Worm (Caenorhabditis elegans) whole organism, late embryonic: ENCODE results near the gene fut-4.

Experiments used
- F13H6.1 ChIP-seq: sonication (generic microtip); optimal IDR thresholded peaks from 2 replicates; lab custom pipeline; 2016; ENCODE audit warnings: missing genetic modification characterization, missing compliant biosample characterization
- T23F11.4 ChIP-seq: fragments of 200-800 bp; sonication (Bioruptor generic); optimal IDR thresholded peaks from 2 replicates; lab custom pipeline; 2018; ENCODE audit warnings: mild to moderate bottlenecking, missing genetic modification characterization, missing compliant biosample characterization
- ahr-1 ChIP-seq: sonication (generic microtip); optimal IDR thresholded peaks from 2 replicates; lab custom pipeline; 2016; ENCODE audit warnings: missing genetic modification characterization, missing compliant biosample characterization
- ama-1 ChIP-seq: fragments of 150-350 bp; optimal IDR thresholded peaks from 2 replicates; lab custom pipeline; 2014
- ceh-48 ChIP-seq: sonication (generic microtip); optimal IDR thresholded peaks from 2 replicates; lab custom pipeline; 2016; ENCODE audit warnings: missing genetic modification characterization, inconsistent platforms, missing compliant biosample characterization
- che-1 ChIP-seq: sonication (generic microtip); optimal IDR thresholded peaks from 2 replicates; lab custom pipeline; 2016; ENCODE audit warnings: mild to moderate bottlenecking, missing genetic modification characterization, missing compliant biosample characterization
- ets-4 ChIP-seq: sonication (generic microtip); optimal IDR thresholded peaks from 2 replicates; lab custom pipeline; 2016; ENCODE audit warnings: missing genetic modification characterization, missing compliant biosample characterization
- fkh-10 ChIP-seq: fragments of 150-350 bp; optimal IDR thresholded peaks from 2 replicates; lab custom pipeline; 2014; ENCODE audit warnings: missing biosample characterization, missing genetic modification reagents, missing genetic modification characterization
- hlh-8 ChIP-seq: sonication (generic microtip); optimal IDR thresholded peaks from 2 replicates; lab custom pipeline; 2016; ENCODE audit warnings: missing genotype, missing genetic modification characterization, missing compliant biosample characterization
- lim-6 ChIP-seq: sonication (generic microtip); optimal IDR thresholded peaks from 2 replicates; lab custom pipeline; 2016; ENCODE audit warnings: missing genetic modification characterization, missing compliant biosample characterization
- sox-2 ChIP-seq: fragments of 200-800 bp; sonication (Bioruptor generic); IDR thresholded peaks from 2 replicates; pipeline ENCODE4 v1.3.6; 2022; ENCODE audit warnings: missing genetic modification reagents, missing genetic modification characterization, missing compliant biosample characterization

- TF ChIP-seq ama-1 (no peak), ahr-1 (tag; lab: Kevin White, UChicago) (no peak), T23F11.4 (GFP tag; lab: Kevin White, UChicago) (no peak), fkh-10 (GFP tag; lab: Kevin White, UChicago) (no peak), lim-6 (tag; lab: Kevin White, UChicago) (no peak), hlh-8 (tag; lab: Kevin White, UChicago) (no peak), sox-2 (GFP tag; lab: Robert Waterston, UW) (no peak), ets-4 (tag; lab: Kevin White, UChicago) (no peak), F13H6.1 (tag; lab: Kevin White, UChicago) (no peak), ceh-48 (tag; lab: Kevin White, UChicago) (no peak), che-1 (tag; lab: Kevin White, UChicago) (no peak)
Observed at ce11 chrII:2783380-2783779, 39.0 kb downstream of the fut-4 start.
